Fruit fly (Drosophila melanogaster): ENCODE data around the gene CG14683.
A peak's percentile ranks its signal among the peaks of the same experiment; 100 is the strongest.

The CG14683 gene

dm6 chr3R:10747650-10748049, 51.2 kb downstream of the CG14683 start:
- TF ChIP-seq CG12605 (GFP tag; IDR thresholded peaks at IDR 0.05) (no peak), fd96Ca (GFP tag; IDR thresholded peaks at IDR 0.05) (0 out of 3 replicates have a peak, but pooled peaks have one; percentile 19)
